Worm (Caenorhabditis elegans) whole organism, L2 larva: Measurements from ENCODE around the gene R09H10.7.

Source experiments
- R02D3.7 ChIP-seq: fragments of 150-350 bp; optimal IDR thresholded peaks from 2 replicates; lab custom pipeline; 2014; ENCODE audit warnings: missing biosample characterization, missing genetic modification characterization
- ama-1 ChIP-seq: fragments of 150-350 bp; optimal IDR thresholded peaks from 2 replicates; lab custom pipeline; 2018; ENCODE audit warnings: inconsistent platforms
- ceh-82 ChIP-seq: fragments of 150-350 bp; optimal IDR thresholded peaks from 2 replicates; lab custom pipeline; 2014; ENCODE audit warnings: missing biosample characterization, missing genetic modification characterization
- dmd-4 ChIP-seq: sonication (generic microtip); optimal IDR thresholded peaks from 2 replicates; lab custom pipeline; 2017; ENCODE audit warnings: missing biosample characterization, missing genetic modification characterization
- egl-27 ChIP-seq: sonication (generic microtip); optimal IDR thresholded peaks from 3 replicates; lab custom pipeline; 2017; ENCODE audit warnings: missing biosample characterization, missing genetic modification reagents, missing genetic modification characterization
- fos-1 ChIP-seq: fragments of 150-350 bp; optimal IDR thresholded peaks from 2 replicates; lab custom pipeline; 2014; ENCODE audit warnings: missing biosample characterization, missing genetic modification characterization
- gmeb-1 ChIP-seq: fragments of 150-350 bp; optimal IDR thresholded peaks from 2 replicates; lab custom pipeline; 2014; ENCODE audit warnings: missing biosample characterization, missing genetic modification characterization
- lsy-2 ChIP-seq, 2 experiments: fragments of 150-350 bp in 1 of 2; sonication (generic microtip) in 1 of 2; optimal IDR thresholded peaks; 2 replicates each; lab custom pipeline; 2014 to 2017; ENCODE audit warnings: missing biosample characterization in 2 of 2, missing genetic modification characterization in 2 of 2
- mab-5 ChIP-seq: fragments of 150-350 bp; optimal IDR thresholded peaks from 2 replicates; lab custom pipeline; 2014; ENCODE audit warnings: missing biosample characterization, missing genetic modification characterization
- mdl-1 ChIP-seq, 2 experiments: fragments of 150-350 bp in 1 of 2; sonication (generic microtip) in 1 of 2; optimal IDR thresholded peaks; 2 replicates each; lab custom pipeline; 2017; ENCODE audit warnings: missing biosample characterization in 2 of 2, missing genetic modification characterization in 2 of 2
- nhr-12 ChIP-seq: fragments of 150-350 bp; optimal IDR thresholded peaks from 2 replicates; lab custom pipeline; 2014; ENCODE audit warnings: missing biosample characterization, missing genetic modification characterization
- nhr-129 ChIP-seq: fragments of 150-350 bp; optimal IDR thresholded peaks from 2 replicates; lab custom pipeline; 2014; ENCODE audit warnings: missing biosample characterization, missing genetic modification characterization
- nhr-21 ChIP-seq: fragments of 150-350 bp; optimal IDR thresholded peaks from 2 replicates; lab custom pipeline; 2014; ENCODE audit warnings: missing biosample characterization, missing genetic modification characterization
- nhr-237 ChIP-seq: fragments of 150-350 bp; optimal IDR thresholded peaks from 2 replicates; lab custom pipeline; 2014; ENCODE audit warnings: missing biosample characterization, missing genetic modification characterization
- nhr-6 ChIP-seq: fragments of 150-350 bp; optimal IDR thresholded peaks from 2 replicates; lab custom pipeline; 2014; ENCODE audit warnings: missing biosample characterization, missing genetic modification characterization
- nhr-77 ChIP-seq: fragments of 150-350 bp; optimal IDR thresholded peaks from 2 replicates; lab custom pipeline; 2014; ENCODE audit warnings: missing biosample characterization, missing genetic modification characterization
- sem-4 ChIP-seq: fragments of 150-350 bp; optimal IDR thresholded peaks from 2 replicates; lab custom pipeline; 2014; ENCODE audit warnings: missing biosample characterization, missing genetic modification reagents, missing genetic modification characterization
- ztf-1 ChIP-seq: fragments of 200-800 bp; sonication (Bioruptor generic); conservative IDR thresholded peaks from 2 replicates; pipeline ENCODE4 v1.3.6; 2022; ENCODE audit warnings: missing genetic modification characterization, missing compliant biosample characterization
- ztf-11 ChIP-seq: sonication (generic microtip); optimal IDR thresholded peaks from 2 replicates; lab custom pipeline; 2017; ENCODE audit warnings: missing biosample characterization, missing genetic modification characterization

The R09H10.7 gene

ce11 chrIV:10664134-10664533 lies 43.2 kb downstream of the R09H10.7 start, which contains the start of gene K08C7.7:
TSS of gene K08C7.7 (plus strand) at chrIV:10664434.
- no peak for TF ChIP-seq ama-1 (lab: Kevin White, UChicago)
- TF ChIP-seq gmeb-1 (tag; lab: Kevin White, UChicago), result no peak
- TF ChIP-seq nhr-129 (tag; lab: Kevin White, UChicago), result no peak
- no peak for TF ChIP-seq R02D3.7 (tag; lab: Kevin White, UChicago)
- TF ChIP-seq ztf-1 (GFP tag; lab: Robert Waterston, UW), result no peak
- TF ChIP-seq mdl-1 (tag; optimal IDR thresholded peaks at IDR 0.05; lab: Kevin White, UChicago), result no peak
- TF ChIP-seq dmd-4 (tag; lab: Kevin White, UChicago), result no peak
- no peak for TF ChIP-seq sem-4 (tag; lab: Kevin White, UChicago)

DNA sequence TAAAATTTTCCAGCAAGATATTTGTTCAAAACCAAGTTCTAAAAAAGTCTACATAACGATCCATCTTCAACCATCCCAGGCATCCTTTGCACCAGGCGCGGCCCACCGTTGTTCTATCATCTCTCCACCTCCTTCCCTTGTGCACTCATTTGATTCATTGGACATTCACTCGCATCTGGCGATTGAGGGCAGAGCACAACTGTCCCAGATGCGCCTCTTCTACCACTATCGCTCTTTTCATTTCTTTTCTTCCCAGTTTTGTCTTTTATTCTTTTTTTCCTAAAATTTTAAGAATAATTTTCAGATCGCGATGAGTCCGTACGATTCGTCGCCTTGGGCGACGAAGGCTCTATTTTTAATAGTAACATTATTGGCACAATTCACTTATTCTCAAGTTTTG lies 45.6 kb downstream of the R09H10.7 start, which contains the start of gene epi-1:
epi-1 (plus strand) TSS at position 301 of the 400 bp plus-strand sequence.
- TF ChIP-seq nhr-77 (tag; lab: Kevin White, UChicago) (no peak), dmd-4 (tag; lab: Kevin White, UChicago) (no peak), R02D3.7 (tag; lab: Kevin White, UChicago) (no peak), fos-1 (no peak), ceh-82 (no peak), nhr-6 (no peak), nhr-237 (tag; lab: Kevin White, UChicago) (no peak), ztf-11 (tag; lab: Kevin White, UChicago) (no peak), sem-4 (tag; lab: Kevin White, UChicago) (no peak), mab-5 (tag; lab: Kevin White, UChicago) (no peak), egl-27 (tag; lab: Kevin White, UChicago) (no peak), nhr-129 (tag; lab: Kevin White, UChicago) (no peak), nhr-21 (tag; lab: Kevin White, UChicago) (no peak)

ce11 chrIV:10668561-10668960 lies 47.6 kb downstream of the R09H10.7 start:
- TF ChIP-seq nhr-12 (tag; lab: Kevin White, UChicago) (no peak), fos-1 (no peak), lsy-2 (tag; optimal IDR thresholded peaks at IDR 0.05; lab: Kevin White, UChicago) (no peak), ceh-82 (no peak)
